Fruit fly (Drosophila melanogaster): ENCODE measurements around the gene eag.
A peak's percentile ranks its signal among the peaks of the same experiment; 100 is the strongest.

The eag gene

DNA sequence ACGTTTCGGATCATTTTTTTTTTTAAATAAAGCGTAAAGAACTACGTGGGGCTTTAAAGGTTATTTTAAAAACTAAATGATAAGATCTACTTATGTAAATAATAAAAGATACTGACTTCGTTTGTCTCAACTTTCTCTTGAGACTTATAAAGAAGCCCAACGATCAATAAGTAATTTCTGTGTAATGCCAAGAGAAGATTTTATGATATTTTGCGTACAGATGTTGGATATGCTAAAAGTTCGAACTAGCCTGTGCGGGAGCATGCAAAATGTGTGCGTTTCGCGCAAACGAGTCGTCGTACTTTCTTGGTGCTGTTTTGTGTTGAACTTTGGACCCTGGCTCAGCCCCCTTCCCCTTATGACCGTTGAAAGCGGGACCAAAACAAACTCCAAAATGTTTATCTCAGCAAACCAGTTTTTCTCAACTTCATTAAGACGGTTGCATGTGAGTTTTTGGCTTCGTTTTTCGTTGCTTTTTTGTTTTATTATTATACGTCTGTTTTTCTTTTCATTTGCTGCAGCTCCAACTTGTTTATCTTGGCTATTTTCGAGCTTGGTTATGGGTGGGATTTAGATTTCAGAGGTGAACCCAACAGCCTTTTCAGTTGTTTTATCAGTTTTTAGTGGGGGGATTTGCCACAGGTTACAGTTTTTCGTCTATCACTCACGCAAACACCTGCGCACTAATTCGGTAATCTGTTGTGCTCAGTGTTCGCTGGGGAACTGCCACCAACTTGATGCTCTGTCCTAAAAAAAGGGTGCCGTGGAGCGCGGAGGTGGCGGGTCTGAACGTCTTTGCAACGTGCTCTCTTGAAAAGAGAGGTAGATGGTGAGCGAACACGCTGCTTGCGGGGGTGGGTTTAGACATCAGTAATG is 2.2 kb upstream of the eag start, which contains the start of gene pdgy (continued):
- TF ChIP-seq HmgZ (tag; optimal IDR thresholded peaks at IDR 0.05) (no peak), CG32532 (GFP tag; IDR thresholded peaks at IDR 0.05) (peak; percentile 29; the same call in 1 of the 2 replicates), CG10565 (GFP tag; optimal IDR thresholded peaks at IDR 0.05) (no peak), CG13894 (tag; optimal IDR thresholded peaks at IDR 0.05) (peak; percentile 18), Ada2b (GFP tag; IDR thresholded peaks at IDR 0.05) (no peak), mld (GFP tag; IDR thresholded peaks at IDR 0.05; ENCODE audit: partially characterized antibody) (no peak), ewg (GFP tag; optimal IDR thresholded peaks at IDR 0.05) (peak; percentile 24), CG2199 (GFP tag; IDR thresholded peaks at IDR 0.05) (0 out of 3 replicates have a peak, but pooled peaks have one; percentile 40), usp (GFP tag; optimal IDR thresholded peaks at IDR 0.05) (no peak), Camta (GFP tag; optimal IDR thresholded peaks at IDR 0.05) (no peak), CG8290 (GFP tag; optimal IDR thresholded peaks at IDR 0.05) (no peak), CG8290 (tag; optimal IDR thresholded peaks at IDR 0.05) (peak in 1 of 2 experiments; percentile 55), Gug (GFP tag; IDR thresholded peaks at IDR 0.05) (no peak), CG34422 (GFP tag; IDR thresholded peaks at IDR 0.05) (0 out of 3 replicates have a peak, but pooled peaks have one; percentile 30), chinmo (GFP tag; IDR thresholded peaks at IDR 0.05; ENCODE audit: partially characterized antibody) (peak; percentile 80; the same call in 1 of the 4 replicates), CG11504 (tag; optimal IDR thresholded peaks at IDR 0.05) (peak; percentile 8), CG11398 (GFP tag; optimal IDR thresholded peaks at IDR 0.05) (no peak), Hr78 (GFP tag; optimal IDR thresholded peaks at IDR 0.05) (peak in 1 of 2 experiments; percentile 55), CG31224 (GFP tag; IDR thresholded peaks at IDR 0.05) (no peak), Xrp1 (GFP tag; IDR thresholded peaks at IDR 0.05) (0 out of 2 replicates have a peak, but pooled peaks have one; percentile 9), Eip74EF (GFP tag; optimal IDR thresholded peaks at IDR 0.05) (no peak)

DNA sequence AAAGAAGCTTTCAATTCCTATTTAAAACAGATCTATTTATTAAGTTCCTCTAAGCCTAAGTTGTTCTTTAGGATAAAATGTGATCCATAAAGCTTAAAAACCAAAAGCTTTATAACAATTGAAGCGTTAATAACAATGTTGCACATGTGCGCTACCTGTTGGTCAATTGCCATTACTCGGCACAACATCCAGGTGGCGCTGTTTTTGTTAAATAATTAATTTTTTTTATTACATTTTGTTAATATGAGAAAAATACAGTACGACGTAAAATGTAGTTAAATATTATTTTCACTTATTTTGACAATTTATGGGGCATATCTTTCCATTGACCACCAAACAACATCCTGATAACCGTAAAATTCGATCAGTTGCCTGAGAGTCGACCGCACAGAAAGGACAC is 1.4 kb upstream of the eag start:
- TF ChIP-seq Dek (tag; optimal IDR thresholded peaks at IDR 0.05) (peak; percentile 45), Oli (tag; optimal IDR thresholded peaks at IDR 0.05) (no peak), CG13287 (GFP tag; IDR thresholded peaks at IDR 0.05; ENCODE audit: partially characterized antibody) (peak; percentile 9; the same call in 1 of the 2 replicates), twi (tag; optimal IDR thresholded peaks at IDR 0.05) (no peak), ro (GFP tag; IDR thresholded peaks at IDR 0.05) (no peak), pros (GFP tag; optimal IDR thresholded peaks at IDR 0.05) (no peak), CG1603 (tag; optimal IDR thresholded peaks at IDR 0.05) (no peak), ind (GFP tag; optimal IDR thresholded peaks at IDR 0.05) (peak; percentile 5), zen (tag; optimal IDR thresholded peaks at IDR 0.05) (peak; percentile 41), CG13296 (GFP tag; optimal IDR thresholded peaks at IDR 0.05) (no peak), caup (GFP tag; optimal IDR thresholded peaks at IDR 0.05; ENCODE audit: severe bottlenecking) (no peak), grau (tag; optimal IDR thresholded peaks at IDR 0.05) (peak; percentile 40), al (GFP tag; IDR thresholded peaks at IDR 0.05) (no peak), Doc3 (GFP tag; IDR thresholded peaks at IDR 0.05; ENCODE audit: partially characterized antibody) (no peak), danr (GFP tag; IDR thresholded peaks at IDR 0.05) (no peak), Dp (GFP tag; optimal IDR thresholded peaks at IDR 0.05) (no peak), D (optimal IDR thresholded peaks at IDR 0.05) (no peak), D (GFP tag; optimal IDR thresholded peaks at IDR 0.05) (no peak), tgo (GFP tag; IDR thresholded peaks at IDR 0.05) (no peak), Xbp1 (GFP tag; optimal IDR thresholded peaks at IDR 0.05) (peak; percentile 53), tx (GFP tag; optimal IDR thresholded peaks at IDR 0.05) (no peak), CG8290 (GFP tag; optimal IDR thresholded peaks at IDR 0.05) (peak; percentile 36), CG8290 (tag; optimal IDR thresholded peaks at IDR 0.05) (peak; percentile 22 to 38), CG10654 (GFP tag; optimal IDR thresholded peaks at IDR 0.05) (no peak), CG11504 (tag; optimal IDR thresholded peaks at IDR 0.05) (peak; percentile 31), CG12104 (GFP tag; optimal IDR thresholded peaks at IDR 0.05) (no peak), Nf-YB (GFP tag; optimal IDR thresholded peaks at IDR 0.05) (no peak), Sry-β (GFP tag; optimal IDR thresholded peaks at IDR 0.05) (peak; percentile 81), CG6765 (GFP tag; optimal IDR thresholded peaks at IDR 0.05) (no peak), fd64A (GFP tag; optimal IDR thresholded peaks at IDR 0.05) (no peak)
